Fruit fly (Drosophila melanogaster) whole organism, embryonic: ENCODE data around the gene Cyp12a4.
A peak's percentile ranks its signal among the peaks of the same experiment; 100 is the strongest.

Experiments used
- Abd-B ChIP-seq: fragments of 200-800 bp; sonication (Bioruptor generic); optimal IDR thresholded peaks from 2 replicates; lab custom pipeline; 2018; ENCODE audit warnings: missing biosample characterization, mild to moderate bottlenecking, missing genetic modification characterization, moderate library complexity
- Adf1 ChIP-seq: fragments of 200-800 bp; sonication (Bioruptor generic); IDR thresholded peaks from 2 replicates; pipeline ENCODE4 v1.3.6; 2022; ENCODE audit warnings: missing biosample characterization, missing genetic modification characterization
- Aef1 ChIP-seq: fragments of 200-800 bp; sonication (Bioruptor generic); IDR thresholded peaks from 3 replicates; pipeline ENCODE4 v1.3.6; 2022; ENCODE audit warnings: missing biosample characterization, missing genetic modification characterization
- Asciz ChIP-seq: fragments of 200-800 bp; sonication (Bioruptor generic); optimal IDR thresholded peaks from 2 replicates; lab custom pipeline; 2017; ENCODE audit warnings: missing biosample characterization, mild to moderate bottlenecking, missing genetic modification characterization, missing genetic modification reagents
- CG13123 ChIP-seq: fragments of 200-800 bp; sonication (Bioruptor generic); optimal IDR thresholded peaks from 2 replicates; lab custom pipeline; 2016; ENCODE audit warnings: missing biosample characterization, missing genetic modification characterization
- CG1602 ChIP-seq: fragments of 200-800 bp; sonication (Bioruptor generic); optimal IDR thresholded peaks from 3 replicates; lab custom pipeline; 2016; ENCODE audit warnings: missing biosample characterization, missing genetic modification characterization
- CG16813 ChIP-seq: fragments of 200-800 bp; sonication (Bioruptor generic); IDR thresholded peaks from 3 replicates; pipeline ENCODE4 v1.3.6; 2022; ENCODE audit warnings: missing biosample characterization, missing genetic modification characterization; ENCODE audit not compliant: partially characterized antibody
- CG17802 ChIP-seq: fragments of 200-800 bp; sonication (Bioruptor generic); optimal IDR thresholded peaks from 2 replicates; lab custom pipeline; 2018; ENCODE audit warnings: missing biosample characterization, mild to moderate bottlenecking, missing genetic modification characterization, moderate library complexity
- CG18764 ChIP-seq: fragments of 200-800 bp; sonication (Bioruptor generic); optimal IDR thresholded peaks from 3 replicates; lab custom pipeline; 2016; ENCODE audit warnings: missing biosample characterization, missing genetic modification characterization
- CG30403 ChIP-seq: fragments of 200-800 bp; sonication (Bioruptor generic); optimal IDR thresholded peaks from 3 replicates; lab custom pipeline; 2016; ENCODE audit warnings: missing biosample characterization, missing genetic modification characterization
- CG31365 ChIP-seq: fragments of 200-800 bp; sonication (Bioruptor generic); optimal IDR thresholded peaks from 2 replicates; lab custom pipeline; 2018; ENCODE audit warnings: missing biosample characterization, mild to moderate bottlenecking, missing genetic modification characterization
- CG34224 ChIP-seq: fragments of 200-800 bp; sonication (Bioruptor generic); IDR thresholded peaks from 3 replicates; pipeline ENCODE4 v1.3.6; 2022; ENCODE audit warnings: missing biosample characterization, missing genetic modification characterization; ENCODE audit not compliant: partially characterized antibody
- CG3995 ChIP-seq: fragments of 200-800 bp; sonication (Bioruptor generic); optimal IDR thresholded peaks from 3 replicates; lab custom pipeline; 2016; ENCODE audit warnings: missing biosample characterization, missing genetic modification characterization
- CG42726 ChIP-seq: fragments of 200-800 bp; sonication (Bioruptor generic); IDR thresholded peaks from 2 replicates; pipeline ENCODE4 v1.3.6; 2022; ENCODE audit warnings: missing biosample characterization, missing genetic modification characterization; ENCODE audit not compliant: partially characterized antibody
- CG4854 ChIP-seq: fragments of 200-800 bp; sonication (Bioruptor generic); optimal IDR thresholded peaks from 2 replicates; lab custom pipeline; 2016; ENCODE audit warnings: missing biosample characterization, missing genetic modification characterization, inconsistent platforms
- CG6175 ChIP-seq: fragments of 200-800 bp; sonication (Bioruptor generic); IDR thresholded peaks from 3 replicates; pipeline ENCODE4 v1.3.6; 2022; ENCODE audit warnings: missing biosample characterization, missing genetic modification characterization
- CG6854 ChIP-seq: fragments of 200-800 bp; sonication (Bioruptor generic); optimal IDR thresholded peaks from 3 replicates; lab custom pipeline; 2017; ENCODE audit warnings: missing biosample characterization, mild to moderate bottlenecking, missing genetic modification characterization
- CG7357 ChIP-seq: fragments of 200-800 bp; sonication (Bioruptor generic); IDR thresholded peaks from 3 replicates; pipeline ENCODE4 v1.3.6; 2022; ENCODE audit warnings: missing biosample characterization, missing genetic modification characterization
- CG7839 ChIP-seq: fragments of 200-800 bp; sonication (Bioruptor generic); optimal IDR thresholded peaks from 3 replicates; lab custom pipeline; 2018; ENCODE audit warnings: missing biosample characterization, mild to moderate bottlenecking, missing genetic modification characterization, moderate library complexity
- CG8388 ChIP-seq: fragments of 200-800 bp; sonication (Bioruptor generic); optimal IDR thresholded peaks from 2 replicates; lab custom pipeline; 2019; ENCODE audit warnings: missing biosample characterization, mild to moderate bottlenecking, missing genetic modification characterization, moderate library complexity
- CG8944 ChIP-seq: fragments of 200-800 bp; sonication (Bioruptor generic); optimal IDR thresholded peaks from 3 replicates; lab custom pipeline; 2016; ENCODE audit warnings: missing biosample characterization, missing genetic modification characterization
- CG9932 ChIP-seq: fragments of 200-800 bp; sonication (Bioruptor generic); IDR thresholded peaks from 2 replicates; pipeline ENCODE4 v1.3.6; 2022; ENCODE audit warnings: missing biosample characterization, missing genetic modification characterization
- D ChIP-seq, 2 experiments: fragments of 200-800 bp in 1 of 2; fragments of >200 bp in 1 of 2; sonication (Bioruptor generic) in 1 of 2; optimal IDR thresholded peaks; 2 replicates in 1 of 2; 3 replicates in 1 of 2; lab custom pipeline; 2017; ENCODE audit warnings: mild to moderate bottlenecking in 1 of 2, missing biosample characterization in 1 of 2, missing genetic modification characterization in 1 of 2, missing genetic modification reagents in 1 of 2
- Dfd ChIP-seq, 2 experiments: fragments of >200 bp; optimal IDR thresholded peaks; 2 replicates each; lab custom pipeline; 2017; ENCODE audit warnings: missing biosample characterization in 2 of 2, missing genetic modification characterization in 2 of 2
- Doc2 ChIP-seq: fragments of 200-800 bp; sonication (Bioruptor generic); IDR thresholded peaks from 2 replicates; pipeline ENCODE4 v1.3.6; 2022; ENCODE audit warnings: missing biosample characterization, missing genetic modification characterization
- Eip74EF ChIP-seq, 2 experiments: fragments of 200-800 bp in 1 of 2; fragments of >200 bp in 1 of 2; sonication (Bioruptor generic) in 1 of 2; optimal IDR thresholded peaks; 2 replicates each; lab custom pipeline; 2017 to 2019; ENCODE audit warnings: missing biosample characterization in 2 of 2, missing genetic modification characterization in 2 of 2, mild to moderate bottlenecking in 1 of 2, moderate library complexity in 1 of 2
- Hr39 ChIP-seq: fragments of >200 bp; optimal IDR thresholded peaks from 2 replicates; lab custom pipeline; 2017
- Lim3 ChIP-seq: fragments of 200-800 bp; sonication (Bioruptor generic); IDR thresholded peaks from 2 replicates; pipeline ENCODE4 v1.3.6; 2022; ENCODE audit warnings: missing biosample characterization, missing genetic modification characterization
- Nf-YA ChIP-seq: fragments of 200-800 bp; sonication (Bioruptor generic); IDR thresholded peaks from 2 replicates; pipeline ENCODE4 v1.3.6; 2022; ENCODE audit warnings: missing biosample characterization, missing genetic modification characterization
- Stat92E ChIP-seq, 3 experiments: fragments of >200 bp in 2 of 3; fragments of 200-800 bp in 1 of 3; sonication (Bioruptor generic) in 1 of 3; optimal IDR thresholded peaks; 2 replicates each; lab custom pipeline; 2017 to 2019; ENCODE audit warnings: missing biosample characterization in 3 of 3, missing genetic modification characterization in 3 of 3, mild to moderate bottlenecking in 1 of 3, moderate library complexity in 1 of 3
- abd-A ChIP-seq: fragments of 200-800 bp; sonication (Bioruptor generic); optimal IDR thresholded peaks from 3 replicates; lab custom pipeline; 2019; ENCODE audit warnings: missing biosample characterization, mild to moderate bottlenecking, missing genetic modification characterization, moderate library complexity
- az2 ChIP-seq: fragments of 200-800 bp; sonication (Bioruptor generic); optimal IDR thresholded peaks from 3 replicates; lab custom pipeline; 2016; ENCODE audit warnings: missing biosample characterization, missing genetic modification characterization
- cad ChIP-seq: fragments of >200 bp; optimal IDR thresholded peaks from 2 replicates; lab custom pipeline; 2017; ENCODE audit warnings: missing biosample characterization, missing genetic modification characterization
- crc ChIP-seq: fragments of 200-800 bp; sonication (Bioruptor generic); optimal IDR thresholded peaks from 2 replicates; lab custom pipeline; 2016; ENCODE audit warnings: missing biosample characterization, missing genetic modification characterization
- fd102C ChIP-seq: fragments of 200-800 bp; sonication (Bioruptor generic); optimal IDR thresholded peaks from 2 replicates; lab custom pipeline; 2018; ENCODE audit warnings: missing biosample characterization, mild to moderate bottlenecking, missing genetic modification characterization, moderate library complexity
- gsb ChIP-seq: fragments of 200-800 bp; sonication (Bioruptor generic); IDR thresholded peaks from 2 replicates; pipeline ENCODE4 v1.3.6; 2022; ENCODE audit warnings: missing biosample characterization, missing genetic modification characterization
- h ChIP-seq: fragments of >200 bp; optimal IDR thresholded peaks from 2 replicates; lab custom pipeline; 2017
- hth ChIP-seq: fragments of >200 bp; optimal IDR thresholded peaks from 2 replicates; lab custom pipeline; 2017; ENCODE audit warnings: inconsistent platforms
- insv ChIP-seq, 2 experiments: fragments of 200-800 bp; sonication (Bioruptor generic); optimal IDR thresholded peaks; 3 replicates each; lab custom pipeline; 2016 to 2018; ENCODE audit warnings: missing biosample characterization in 2 of 2, missing genetic modification characterization in 2 of 2
- inv ChIP-seq: fragments of 200-800 bp; sonication (Bioruptor generic); IDR thresholded peaks from 2 replicates; pipeline ENCODE4 v1.3.6; 2022; ENCODE audit warnings: missing biosample characterization, missing genetic modification characterization; ENCODE audit not compliant: partially characterized antibody
- kay ChIP-seq: fragments of 200-800 bp; sonication (Bioruptor generic); optimal IDR thresholded peaks from 2 replicates; lab custom pipeline; 2016; ENCODE audit warnings: missing biosample characterization, missing genetic modification characterization
- odd ChIP-seq: fragments of 200-800 bp; sonication (Bioruptor generic); optimal IDR thresholded peaks from 2 replicates; lab custom pipeline; 2017; ENCODE audit warnings: missing biosample characterization, mild to moderate bottlenecking, missing genetic modification characterization
- onecut ChIP-seq: fragments of 200-800 bp; sonication (Bioruptor generic); IDR thresholded peaks from 2 replicates; pipeline ENCODE4 v1.3.6; 2022; ENCODE audit warnings: missing biosample characterization, missing genetic modification characterization
- pros ChIP-seq: fragments of 200-800 bp; sonication (Bioruptor generic); optimal IDR thresholded peaks from 3 replicates; lab custom pipeline; 2019; ENCODE audit warnings: missing biosample characterization, mild to moderate bottlenecking, missing genetic modification characterization, moderate library complexity
- ranshi ChIP-seq: fragments of 200-800 bp; sonication (Bioruptor generic); IDR thresholded peaks from 2 replicates; pipeline ENCODE4 v1.3.6; 2022; ENCODE audit warnings: missing biosample characterization, missing genetic modification characterization
- salm ChIP-seq: fragments of 200-800 bp; sonication (Bioruptor generic); optimal IDR thresholded peaks from 2 replicates; lab custom pipeline; 2018; ENCODE audit warnings: missing biosample characterization, mild to moderate bottlenecking, missing genetic modification characterization
- sd ChIP-seq: fragments of 200-800 bp; sonication (Bioruptor generic); optimal IDR thresholded peaks from 3 replicates; lab custom pipeline; 2018; ENCODE audit warnings: missing biosample characterization, mild to moderate bottlenecking, missing genetic modification characterization, moderate library complexity
- sob ChIP-seq: fragments of 200-800 bp; sonication (Bioruptor generic); IDR thresholded peaks from 2 replicates; pipeline ENCODE4 v1.3.6; 2022; ENCODE audit warnings: missing biosample characterization, missing genetic modification characterization
- tgo ChIP-seq: fragments of 200-800 bp; sonication (Bioruptor generic); IDR thresholded peaks from 3 replicates; pipeline ENCODE4 v1.3.6; 2022; ENCODE audit warnings: missing biosample characterization, missing genetic modification characterization
- tio ChIP-seq: fragments of 200-800 bp; sonication (Bioruptor generic); optimal IDR thresholded peaks from 2 replicates; lab custom pipeline; 2017; ENCODE audit warnings: missing biosample characterization, missing genetic modification characterization, inconsistent platforms
- zf30C ChIP-seq: fragments of 200-800 bp; sonication (Bioruptor generic); optimal IDR thresholded peaks from 3 replicates; lab custom pipeline; 2018; ENCODE audit warnings: missing biosample characterization, mild to moderate bottlenecking, missing genetic modification characterization
- zfh1 ChIP-seq: fragments of 200-800 bp; sonication (Bioruptor generic); IDR thresholded peaks from 3 replicates; pipeline ENCODE4 v1.3.6; 2022; ENCODE audit warnings: missing biosample characterization, missing genetic modification characterization

The Cyp12a4 gene

DNA sequence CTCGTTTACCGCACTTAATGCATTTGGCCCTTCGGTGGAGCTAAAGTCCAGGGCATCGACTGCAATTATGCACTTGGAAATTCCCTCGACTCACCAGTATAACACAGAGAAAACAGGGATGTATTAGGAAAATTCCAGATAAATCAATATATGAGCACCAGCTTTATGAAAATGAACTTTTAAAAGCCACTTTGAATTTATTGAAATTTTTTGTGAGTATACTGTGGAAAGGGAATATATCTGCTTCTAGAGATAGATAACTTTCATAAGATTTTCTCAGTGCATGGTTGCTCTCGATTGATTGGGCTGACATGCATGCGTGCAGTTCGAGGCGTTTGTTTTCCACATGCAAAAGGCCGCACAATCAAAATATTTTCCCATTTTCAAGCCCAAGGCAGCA is 29.1 kb upstream of the Cyp12a4 start (continued):
- TF ChIP-seq pros (GFP tag; lab: Kevin White, UChicago) (no peak), Stat92E (GFP tag; optimal IDR thresholded peaks at IDR 0.05; lab: Kevin White, UChicago) (no peak), zf30C (GFP tag; lab: Kevin White, UChicago) (peak; percentile 21), tgo (GFP tag; lab: Robert Waterston, UW) (no peak), az2 (GFP tag; lab: Kevin White, UChicago) (peak; percentile 25), D (optimal IDR thresholded peaks at IDR 0.05; lab: Kevin White, UChicago) (no peak), D (GFP tag; optimal IDR thresholded peaks at IDR 0.05; lab: Kevin White, UChicago) (peak; percentile 36), CG4854 (GFP tag; lab: Kevin White, UChicago) (no peak), CG3995 (GFP tag; lab: Kevin White, UChicago) (no peak), CG13123 (no peak), CG9932 (GFP tag; lab: Robert Waterston, UW) (no peak), onecut (GFP tag; lab: Robert Waterston, UW) (no peak), Abd-B (GFP tag; lab: Kevin White, UChicago) (no peak), crc (GFP tag; lab: Kevin White, UChicago) (no peak), inv (GFP tag; lab: Robert Waterston, UW) (no peak), tio (GFP tag; lab: Kevin White, UChicago) (no peak), CG18764 (GFP tag; lab: Kevin White, UChicago) (no peak), CG16813 (GFP tag; lab: Robert Waterston, UW) (no peak), zfh1 (GFP tag; lab: Robert Waterston, UW) (0 out of 3 replicates have a peak, but pooled peaks have one; percentile 45), Dfd (GFP tag; optimal IDR thresholded peaks at IDR 0.05; lab: Kevin White, UChicago) (no peak), kay (GFP tag; lab: Kevin White, UChicago) (no peak), Hr39 (lab: Kevin White, UChicago) (no peak), CG8388 (GFP tag; lab: Kevin White, UChicago) (peak; percentile 57), Lim3 (GFP tag; lab: Robert Waterston, UW) (no peak), sob (GFP tag; lab: Robert Waterston, UW) (no peak), fd102C (GFP tag; lab: Kevin White, UChicago) (no peak), Aef1 (no peak), CG31365 (tag; lab: Kevin White, UChicago) (no peak), CG1602 (GFP tag; lab: Kevin White, UChicago) (peak; percentile 10), Adf1 (no peak), CG17802 (tag; lab: Kevin White, UChicago) (no peak), h (lab: Kevin White, UChicago) (no peak), Asciz (GFP tag; lab: Kevin White, UChicago) (peak; percentile 57), cad (GFP tag; lab: Kevin White, UChicago) (no peak), ranshi (no peak), Eip74EF (GFP tag; optimal IDR thresholded peaks at IDR 0.05; lab: Kevin White, UChicago) (no peak), CG34224 (GFP tag; lab: Robert Waterston, UW) (no peak), CG42726 (GFP tag; lab: Robert Waterston, UW) (no peak), CG8944 (GFP tag; lab: Kevin White, UChicago) (no peak), sd (no peak), abd-A (tag; lab: Kevin White, UChicago) (no peak), Doc2 (GFP tag; lab: Robert Waterston, UW) (no peak), hth (lab: Kevin White, UChicago) (no peak), CG6175 (GFP tag; lab: Robert Waterston, UW) (no peak), CG6854 (GFP tag; lab: Kevin White, UChicago) (no peak), CG7357 (no peak), gsb (GFP tag; lab: Robert Waterston, UW) (no peak), salm (tag; lab: Kevin White, UChicago) (no peak), CG30403 (peak; percentile 36), odd (GFP tag; lab: Kevin White, UChicago) (no peak), Nf-YA (GFP tag; lab: Robert Waterston, UW) (no peak), insv (GFP tag; optimal IDR thresholded peaks at IDR 0.05; lab: Kevin White, UChicago) (no peak), CG7839 (tag; lab: Kevin White, UChicago) (peak; percentile 44)
